Worm (Caenorhabditis elegans) whole organism, L4 larva: ENCODE results near the gene gtap-2.

Experiments
- F26F4.8 ChIP-seq: fragments of 200-800 bp; sonication (Bioruptor generic); conservative IDR thresholded peaks from 2 replicates; pipeline ENCODE4 v1.3.6; 2022; ENCODE audit warnings: missing genetic modification characterization, missing compliant biosample characterization
- dmd-6 ChIP-seq: fragments of 200-800 bp; sonication (Bioruptor generic); IDR thresholded peaks from 2 replicates; pipeline ENCODE4 v1.3.6; 2022; ENCODE audit warnings: missing genetic modification reagents, missing genetic modification characterization, missing compliant biosample characterization
- dmd-9 ChIP-seq: fragments of 200-800 bp; sonication (Bioruptor generic); IDR thresholded peaks from 2 replicates; pipeline ENCODE4 v1.3.6; 2022; ENCODE audit warnings: missing genetic modification reagents, missing genetic modification characterization, missing compliant biosample characterization
- hif-1 ChIP-seq, 2 experiments: sonication (generic microtip); optimal IDR thresholded peaks; 2 replicates each; lab custom pipeline; 2016 to 2017; ENCODE audit warnings: missing compliant biosample characterization in 2 of 2, missing genetic modification characterization in 2 of 2, missing genetic modification reagents in 2 of 2, missing genotype in 2 of 2, mild to moderate bottlenecking in 1 of 2
- lin-13 ChIP-seq: fragments of 150-350 bp; optimal IDR thresholded peaks from 2 replicates; lab custom pipeline; 2014; ENCODE audit warnings: missing biosample characterization, missing genetic modification reagents, missing genetic modification characterization
- lsy-2 ChIP-seq, 2 experiments: fragments of 150-350 bp in 1 of 2; sonication (generic microtip) in 1 of 2; optimal IDR thresholded peaks; 2 replicates each; lab custom pipeline; 2014 to 2017; ENCODE audit warnings: missing biosample characterization in 2 of 2, missing genetic modification characterization in 2 of 2
- mxl-2 ChIP-seq: fragments of 200-800 bp; sonication (Bioruptor generic); conservative IDR thresholded peaks from 2 replicates; pipeline ENCODE4 v1.3.6; 2022; ENCODE audit warnings: missing genetic modification reagents, missing genetic modification characterization, missing compliant biosample characterization
- sdz-12 ChIP-seq: fragments of 200-800 bp; sonication (Bioruptor generic); optimal IDR thresholded peaks from 2 replicates; lab custom pipeline; 2018; ENCODE audit warnings: mild to moderate bottlenecking, missing genetic modification characterization, missing compliant biosample characterization
- tag-97 ChIP-seq: fragments of 200-800 bp; sonication (Bioruptor generic); IDR thresholded peaks from 2 replicates; pipeline ENCODE4 v1.3.6; 2022; ENCODE audit warnings: missing genetic modification characterization, missing compliant biosample characterization
- zip-11 ChIP-seq: fragments of 200-800 bp; sonication (Bioruptor generic); IDR thresholded peaks from 2 replicates; pipeline ENCODE4 v1.3.6; 2022; ENCODE audit warnings: missing genetic modification characterization, missing compliant biosample characterization
- ztf-7 ChIP-seq: fragments of 150-350 bp; optimal IDR thresholded peaks from 2 replicates; lab custom pipeline; 2014; ENCODE audit warnings: missing biosample characterization, missing genetic modification characterization

gtap-2 gene

ce11 chrIII:9861470-9862342, 53.4 kb downstream of the gtap-2 start (continued):
- peak; percentile 86 for TF ChIP-seq dmd-9 (GFP tag; lab: Robert Waterston, UW)
- TF ChIP-seq sdz-12 (GFP tag; lab: Kevin White, UChicago): peak; percentile 39
- no peak for TF ChIP-seq ztf-7 (tag; lab: Kevin White, UChicago)
- 0 out of 2 replicates have a peak, but pooled peaks have one; percentile 5 for TF ChIP-seq zip-11 (GFP tag; lab: Robert Waterston, UW)
- peak in 1 of 2 experiments; percentile 57 for TF ChIP-seq hif-1 (tag; optimal IDR thresholded peaks at IDR 0.05; lab: Kevin White, UChicago)
- TF ChIP-seq lin-13 (GFP tag; lab: Kevin White, UChicago): peak; percentile 60
- TF ChIP-seq F26F4.8 (GFP tag; lab: Robert Waterston, UW): peak; percentile 64; the same call in 1 of the 2 replicates
- peak; percentile 75; the same call in 1 of the 2 replicates for TF ChIP-seq mxl-2
- TF ChIP-seq tag-97 (GFP tag; lab: Robert Waterston, UW): no peak
- TF ChIP-seq lsy-2 (tag; optimal IDR thresholded peaks at IDR 0.05; lab: Kevin White, UChicago): peak in 1 of 2 experiments; percentile 49
- peak; percentile 71 for TF ChIP-seq dmd-6 (GFP tag; lab: Robert Waterston, UW)
- TF ChIP-seq, all 104 proteins: peak for 63
